Worm (Caenorhabditis elegans) whole organism, early embryonic: ENCODE results near the gene Y80D3A.8.

Source experiments
- ama-1 ChIP-seq: fragments of 150-350 bp; optimal IDR thresholded peaks from 2 replicates; lab custom pipeline; 2014
- ceh-13 ChIP-seq: fragments of 200-800 bp; sonication (Bioruptor generic); optimal IDR thresholded peaks from 2 replicates; lab custom pipeline; 2018; ENCODE audit warnings: mild to moderate bottlenecking, missing genetic modification characterization, missing compliant biosample characterization
- ets-7 ChIP-seq: sonication (generic microtip); optimal IDR thresholded peaks from 2 replicates; lab custom pipeline; 2016; ENCODE audit warnings: missing genotype, missing genetic modification characterization, missing compliant biosample characterization
- flt-1 ChIP-seq: fragments of 200-800 bp; sonication (Bioruptor generic); IDR thresholded peaks from 2 replicates; pipeline ENCODE4 v1.3.6; 2022; ENCODE audit warnings: missing genetic modification characterization, missing compliant biosample characterization
- hmbx-1 ChIP-seq: sonication (generic microtip); optimal IDR thresholded peaks from 2 replicates; lab custom pipeline; 2016; ENCODE audit warnings: mild to moderate bottlenecking, missing genetic modification characterization, missing compliant biosample characterization
- hnd-1 ChIP-seq: sonication (generic microtip); optimal IDR thresholded peaks from 2 replicates; lab custom pipeline; 2016; ENCODE audit warnings: missing genetic modification characterization, missing compliant biosample characterization
- pes-1 ChIP-seq: fragments of 200-800 bp; sonication (Bioruptor generic); IDR thresholded peaks from 2 replicates; pipeline ENCODE4 v1.3.6; 2022; ENCODE audit warnings: missing genetic modification reagents, missing genetic modification characterization, missing compliant biosample characterization
- tbx-11 ChIP-seq: fragments of 200-800 bp; sonication (Bioruptor generic); IDR thresholded peaks from 2 replicates; pipeline ENCODE4 v1.3.6; 2022; ENCODE audit warnings: missing genetic modification characterization, missing compliant biosample characterization
- tbx-37 ChIP-seq: fragments of 200-800 bp; sonication (Bioruptor generic); conservative IDR thresholded peaks from 2 replicates; pipeline ENCODE4 v1.3.6; 2022; ENCODE audit warnings: missing genetic modification reagents, missing genetic modification characterization, missing compliant biosample characterization

DNA sequence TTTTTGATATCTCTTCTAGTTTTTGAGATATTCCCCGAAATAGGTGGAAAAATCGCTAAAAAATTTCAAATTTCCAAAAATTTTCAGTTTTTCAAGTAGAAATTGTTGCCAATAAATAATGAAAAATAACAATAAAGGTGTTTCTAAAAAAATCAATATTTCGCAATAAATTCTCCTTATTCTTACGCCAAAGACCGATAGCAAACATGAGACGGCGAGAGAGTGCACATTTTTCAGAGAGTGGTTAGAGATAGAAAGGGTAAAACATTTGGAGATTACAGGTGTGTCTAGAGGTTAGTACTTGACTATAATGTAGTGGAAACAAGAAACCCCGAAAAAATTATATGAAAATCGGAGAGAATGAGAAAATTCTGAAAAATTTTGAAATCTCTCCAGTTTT is 38.9 kb upstream of the Y80D3A.8 start:
- no peak for TF ChIP-seq tbx-11 (GFP tag; lab: Robert Waterston, UW)
- no peak for TF ChIP-seq ets-7 (tag; lab: Kevin White, UChicago)
- no peak for TF ChIP-seq hnd-1
- no peak for TF ChIP-seq hmbx-1
- no peak for TF ChIP-seq pes-1 (GFP tag; lab: Robert Waterston, UW)
- no peak for TF ChIP-seq flt-1 (GFP tag; lab: Robert Waterston, UW)
- no peak for TF ChIP-seq ama-1 (lab: Kevin White, UChicago)
- TF ChIP-seq tbx-37 (GFP tag; lab: Robert Waterston, UW), result no peak
- no peak for TF ChIP-seq ceh-13 (GFP tag; lab: Kevin White, UChicago)
